Worm (Caenorhabditis elegans) whole organism, L4/young adult: ENCODE results near the gene spat-1.

Experiments
- W03F9.2 ChIP-seq: fragments of 150-350 bp; optimal IDR thresholded peaks from 2 replicates; lab custom pipeline; 2014; ENCODE audit warnings: missing biosample characterization, missing genetic modification characterization
- dao-5 ChIP-seq: sonication (generic microtip); optimal IDR thresholded peaks from 2 replicates; lab custom pipeline; 2016; ENCODE audit warnings: missing genotype, missing genetic modification characterization, moderate library complexity, missing compliant biosample characterization
- him-1 ChIP-seq: sonication (generic microtip); optimal IDR thresholded peaks from 2 replicates; lab custom pipeline; 2016; ENCODE audit warnings: missing genotype, missing genetic modification reagents, missing genetic modification characterization, missing compliant biosample characterization

The spat-1 gene

ce11 chrII:14582206-14582605 is 53.7 kb downstream of the spat-1 start, which contains the start of gene C01G12.3:
C01G12.3 (minus strand) TSS chrII:14582306.
- no peak for TF ChIP-seq W03F9.2 (tag; lab: Kevin White, UChicago)
- no peak for TF ChIP-seq him-1 (tag; lab: Kevin White, UChicago)
- no peak for TF ChIP-seq dao-5
